Worm (Caenorhabditis elegans): ENCODE results near the gene F45G2.7.

DNA sequence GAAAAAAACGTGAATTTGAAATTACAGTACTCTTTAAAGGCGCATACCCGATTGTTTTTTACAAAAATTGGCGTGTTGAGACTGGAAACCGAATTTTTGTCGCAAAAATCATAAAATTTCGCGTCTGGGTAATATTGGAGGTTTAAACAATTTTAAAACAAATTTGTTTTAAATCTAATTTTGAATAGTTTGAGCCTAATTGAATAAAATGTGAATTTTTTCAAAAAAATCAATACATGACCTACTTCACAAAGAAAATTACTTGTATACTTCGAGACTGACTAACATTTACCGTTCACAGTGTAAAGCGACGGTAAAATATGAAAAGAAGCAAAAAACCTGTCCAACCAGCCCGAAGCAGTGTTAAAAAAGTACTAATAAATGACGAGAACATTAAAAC, 23.0 kb upstream of the F45G2.7 start:
- TF ChIP-seq ztf-29 (GFP tag; IDR thresholded peaks at IDR 0.05) = no peak
- TF ChIP-seq med-1 (GFP tag; optimal IDR thresholded peaks at IDR 0.05; ENCODE audit: insufficient read depth) = no peak
- no peak for TF ChIP-seq flt-1 (GFP tag; IDR thresholded peaks at IDR 0.05)
- no peak for TF ChIP-seq ref-1 (GFP tag; conservative IDR thresholded peaks at IDR 0.05)
- TF ChIP-seq T22C8.4 (GFP tag; IDR thresholded peaks at IDR 0.05) = no peak
- TF ChIP-seq tab-1 (GFP tag; IDR thresholded peaks at IDR 0.05) = no peak
- no peak for TF ChIP-seq klf-2 (GFP tag; conservative IDR thresholded peaks at IDR 0.05)
